Fruit fly (Drosophila melanogaster): ENCODE results near the gene Nepl19.

- no peak for TF ChIP-seq CTCF (optimal IDR thresholded peaks at IDR 0.05)
- no peak for TF ChIP-seq CG8478 (optimal IDR thresholded peaks at IDR 0.05)
Measured at dm6 chr3R:28901468-28902163, 21.7 kb upstream of the Nepl19 start.

All from S2 (cell line).